Worm (Caenorhabditis elegans) whole organism, mixed stage, embryonic: ENCODE data around the gene hrg-3.

ENCODE experiments used
- M03D4.4 ChIP-seq: sonication (generic microtip); optimal IDR thresholded peaks from 2 replicates; lab custom pipeline; 2017; ENCODE audit warnings: mild to moderate bottlenecking, missing genetic modification characterization, missing compliant biosample characterization
- bed-3 ChIP-seq: fragments of 200-800 bp; sonication (Bioruptor generic); optimal IDR thresholded peaks from 3 replicates; lab custom pipeline; 2018; ENCODE audit warnings: mild to moderate bottlenecking, missing genetic modification characterization, moderate library complexity, missing compliant biosample characterization
- ceh-39 ChIP-seq: fragments of 150-350 bp; optimal IDR thresholded peaks from 2 replicates; lab custom pipeline; 2014; ENCODE audit warnings: missing biosample characterization, missing genetic modification characterization
- ceh-43 ChIP-seq: fragments of 200-800 bp; sonication (Bioruptor generic); optimal IDR thresholded peaks from 2 replicates; lab custom pipeline; 2018; ENCODE audit warnings: mild to moderate bottlenecking, missing genetic modification characterization, moderate library complexity, missing compliant biosample characterization
- ces-1 ChIP-seq: fragments of 150-350 bp; optimal IDR thresholded peaks from 2 replicates; lab custom pipeline; 2014; ENCODE audit warnings: missing biosample characterization, missing genetic modification reagents, missing genetic modification characterization
- cnd-1 ChIP-seq: fragments of 200-800 bp; sonication (Bioruptor generic); optimal IDR thresholded peaks from 2 replicates; lab custom pipeline; 2018; ENCODE audit warnings: mild to moderate bottlenecking, missing genetic modification characterization, missing compliant biosample characterization
- drap-1 ChIP-seq: fragments of 200-800 bp; sonication (Bioruptor generic); optimal IDR thresholded peaks from 3 replicates; lab custom pipeline; 2018; ENCODE audit warnings: mild to moderate bottlenecking, missing genetic modification characterization, missing compliant biosample characterization
- elt-1 ChIP-seq: sonication (generic microtip); optimal IDR thresholded peaks from 2 replicates; lab custom pipeline; 2017; ENCODE audit warnings: missing genetic modification characterization, mild to moderate bottlenecking, missing compliant biosample characterization, antibody characterized with exemption, moderate library complexity, borderline replicate concordance; ENCODE audit not compliant: insufficient read depth
- elt-3 ChIP-seq: fragments of 150-350 bp; optimal IDR thresholded peaks from 2 replicates; lab custom pipeline; 2014; ENCODE audit warnings: missing biosample characterization, missing genetic modification characterization
- flh-1 ChIP-seq: fragments of 200-800 bp; sonication (Bioruptor generic); optimal IDR thresholded peaks from 2 replicates; lab custom pipeline; 2018; ENCODE audit warnings: mild to moderate bottlenecking, missing genetic modification characterization, moderate library complexity, missing compliant biosample characterization
- ham-2 ChIP-seq: fragments of 200-800 bp; sonication (Bioruptor generic); optimal IDR thresholded peaks from 2 replicates; lab custom pipeline; 2018; ENCODE audit warnings: mild to moderate bottlenecking, missing genetic modification characterization, missing compliant biosample characterization
- hlh-1 ChIP-seq: fragments of 150-350 bp; optimal IDR thresholded peaks from 2 replicates; lab custom pipeline; 2014; ENCODE audit warnings: missing biosample characterization, missing genetic modification reagents, missing genetic modification characterization
- lin-32 ChIP-seq: fragments of 200-800 bp; sonication (Bioruptor generic); optimal IDR thresholded peaks from 2 replicates; lab custom pipeline; 2018; ENCODE audit warnings: mild to moderate bottlenecking, missing genetic modification characterization, missing compliant biosample characterization
- lsy-2 ChIP-seq: fragments of 150-350 bp; optimal IDR thresholded peaks from 2 replicates; lab custom pipeline; 2014; ENCODE audit warnings: missing biosample characterization, missing genetic modification characterization
- mep-1 ChIP-seq: fragments of 150-350 bp; optimal IDR thresholded peaks from 2 replicates; lab custom pipeline; 2017; ENCODE audit warnings: missing biosample characterization, missing genetic modification reagents, missing genetic modification characterization, inconsistent platforms
- mls-2 ChIP-seq: sonication (generic microtip); optimal IDR thresholded peaks from 2 replicates; lab custom pipeline; 2016; ENCODE audit warnings: mild to moderate bottlenecking, missing genetic modification characterization, moderate library complexity, missing compliant biosample characterization
- nhr-12 ChIP-seq: fragments of 150-350 bp; optimal IDR thresholded peaks from 2 replicates; lab custom pipeline; 2014; ENCODE audit warnings: missing biosample characterization, missing genetic modification characterization
- nhr-2 ChIP-seq: fragments of 150-350 bp; optimal IDR thresholded peaks from 2 replicates; lab custom pipeline; 2014; ENCODE audit warnings: missing biosample characterization, missing genetic modification characterization
- nhr-237 ChIP-seq: fragments of 150-350 bp; optimal IDR thresholded peaks from 2 replicates; lab custom pipeline; 2014; ENCODE audit warnings: missing biosample characterization, missing genetic modification characterization
- nhr-28 ChIP-seq: fragments of 150-350 bp; optimal IDR thresholded peaks from 2 replicates; lab custom pipeline; 2014; ENCODE audit warnings: missing biosample characterization, missing genetic modification characterization
- nhr-76 ChIP-seq: sonication (generic microtip); optimal IDR thresholded peaks from 2 replicates; lab custom pipeline; 2017; ENCODE audit warnings: missing biosample characterization, missing genetic modification characterization
- pha-4 ChIP-seq: fragments of 150-350 bp; optimal IDR thresholded peaks from 2 replicates; lab custom pipeline; 2018; ENCODE audit warnings: missing biosample characterization, missing genetic modification reagents, missing genetic modification characterization
- sem-2 ChIP-seq: fragments of 200-800 bp; sonication (Bioruptor generic); optimal IDR thresholded peaks from 2 replicates; lab custom pipeline; 2018; ENCODE audit warnings: mild to moderate bottlenecking, missing genetic modification characterization, missing compliant biosample characterization
- snpc-4 ChIP-seq: fragments of 150-350 bp; optimal IDR thresholded peaks from 2 replicates; lab custom pipeline; 2014; ENCODE audit warnings: missing biosample characterization, missing genetic modification characterization
- tbx-8 ChIP-seq: fragments of 200-800 bp; sonication (Bioruptor generic); optimal IDR thresholded peaks from 2 replicates; lab custom pipeline; 2018; ENCODE audit warnings: mild to moderate bottlenecking, missing genetic modification characterization, moderate library complexity, missing compliant biosample characterization
- unc-120 ChIP-seq: sonication (generic microtip); optimal IDR thresholded peaks from 2 replicates; lab custom pipeline; 2017; ENCODE audit warnings: missing genetic modification characterization, missing compliant biosample characterization; ENCODE audit not compliant: poor library complexity, severe bottlenecking
- unc-39 ChIP-seq: fragments of 150-350 bp; optimal IDR thresholded peaks from 2 replicates; lab custom pipeline; 2014; ENCODE audit warnings: missing biosample characterization, missing genetic modification characterization
- zip-8 ChIP-seq: fragments of 150-350 bp; optimal IDR thresholded peaks from 2 replicates; lab custom pipeline; 2014; ENCODE audit warnings: missing biosample characterization, missing genetic modification characterization
- ztf-11 ChIP-seq: fragments of 150-350 bp; optimal IDR thresholded peaks from 2 replicates; lab custom pipeline; 2014; ENCODE audit warnings: missing biosample characterization, missing genetic modification characterization

The hrg-3 gene

DNA sequence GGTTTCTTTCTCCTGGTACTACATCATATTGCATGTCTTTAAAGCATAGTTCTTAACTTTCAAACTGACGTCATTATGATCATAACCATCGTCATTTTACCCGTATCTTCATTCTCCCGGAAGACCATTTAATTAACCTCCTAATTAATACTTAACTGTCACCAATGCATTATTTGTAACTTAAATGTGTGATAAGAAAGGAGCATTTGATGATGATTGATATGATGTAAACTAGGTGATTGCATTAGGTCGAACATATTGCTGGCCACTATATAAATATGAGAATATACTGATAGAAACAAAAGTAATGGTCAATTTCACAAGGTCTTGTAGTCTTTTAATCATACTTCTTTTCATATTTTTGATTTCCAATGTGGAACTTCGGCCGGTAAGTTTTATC, at the start of gene hrg-3:
Gene hrg-3, plus strand, starts transcription at position 227 of the 400 bp plus-strand sequence.
- no peak for TF ChIP-seq ztf-11 (tag; lab: Kevin White, UChicago)
- TF ChIP-seq snpc-4 (tag; lab: Kevin White, UChicago): no peak
- TF ChIP-seq unc-120: no peak
- TF ChIP-seq nhr-2 (tag; lab: Kevin White, UChicago): no peak
- no peak for TF ChIP-seq ceh-43
- no peak for TF ChIP-seq cnd-1 (tag; lab: Kevin White, UChicago)
- no peak for TF ChIP-seq elt-3 (tag; lab: Kevin White, UChicago)
- no peak for TF ChIP-seq nhr-237 (tag; lab: Kevin White, UChicago)
- no peak for TF ChIP-seq unc-39 (tag; lab: Kevin White, UChicago)
- no peak for TF ChIP-seq nhr-12 (tag; lab: Kevin White, UChicago)
- no peak for TF ChIP-seq nhr-76 (tag; lab: Kevin White, UChicago)
- no peak for TF ChIP-seq bed-3
- TF ChIP-seq lsy-2 (tag; lab: Kevin White, UChicago): no peak
- TF ChIP-seq, all 35 proteins: peak for 0

DNA sequence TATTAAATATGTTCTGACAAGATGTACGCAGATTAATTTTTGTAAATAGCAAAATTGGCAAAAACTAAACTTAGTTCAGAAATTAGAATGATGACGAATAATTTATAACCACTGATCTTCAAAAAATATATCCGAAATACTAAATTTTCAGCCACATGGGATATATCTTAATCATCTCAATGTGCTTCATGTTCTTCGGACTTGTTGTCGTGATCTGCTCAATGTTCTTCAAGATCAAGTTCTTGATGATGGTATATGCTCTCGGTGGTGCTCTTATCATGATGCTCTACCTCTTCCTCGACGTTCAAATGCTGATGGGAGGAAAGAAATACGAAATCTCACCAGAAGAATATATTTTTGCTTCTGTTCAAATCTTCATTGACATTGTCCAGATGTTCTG, 49.7 kb upstream of the hrg-3 start:
- no peak for TF ChIP-seq zip-8 (tag; lab: Kevin White, UChicago)
- TF ChIP-seq ceh-39 (tag; lab: Kevin White, UChicago): no peak
- TF ChIP-seq flh-1: no peak
- TF ChIP-seq elt-1 (tag; lab: Kevin White, UChicago): no peak
- TF ChIP-seq drap-1: no peak
- no peak for TF ChIP-seq bed-3
- no peak for TF ChIP-seq M03D4.4 (tag; lab: Kevin White, UChicago)
- no peak for TF ChIP-seq tbx-8 (GFP tag; lab: Kevin White, UChicago)
- TF ChIP-seq ces-1: no peak
- TF ChIP-seq nhr-28 (tag; lab: Kevin White, UChicago): no peak
- TF ChIP-seq mls-2 (tag; lab: Kevin White, UChicago): no peak
- no peak for TF ChIP-seq nhr-12 (tag; lab: Kevin White, UChicago)

DNA sequence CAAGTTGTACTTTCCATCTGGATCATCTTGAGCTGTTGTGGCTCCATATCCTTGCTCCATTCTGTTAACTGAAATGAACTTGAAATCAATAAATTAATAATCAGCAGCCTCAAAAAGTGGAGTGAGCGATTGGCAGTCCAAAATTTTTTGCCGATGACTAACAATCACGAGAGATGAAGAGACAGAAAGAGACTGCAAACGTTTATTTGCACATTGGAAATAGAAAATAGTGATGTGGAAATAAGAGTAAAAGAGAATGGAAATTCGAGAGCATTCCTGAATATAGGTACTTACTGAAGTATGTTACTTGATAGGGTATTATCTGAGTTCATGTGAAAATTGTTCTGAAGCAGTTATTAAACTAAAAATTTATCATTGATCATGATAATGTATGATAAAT, 46.5 kb upstream of the hrg-3 start, which contains the start of gene tag-120:
Gene tag-120, minus strand, starts transcription at position 68 of the 400 bp plus-strand sequence.
- no peak for TF ChIP-seq ceh-39 (tag; lab: Kevin White, UChicago)
- TF ChIP-seq ceh-43: no peak
- TF ChIP-seq hlh-1 (tag; lab: Kevin White, UChicago): no peak
- no peak for TF ChIP-seq nhr-12 (tag; lab: Kevin White, UChicago)
- TF ChIP-seq mep-1 (tag; lab: Kevin White, UChicago): no peak
- TF ChIP-seq snpc-4 (tag; lab: Kevin White, UChicago): no peak
- no peak for TF ChIP-seq M03D4.4 (tag; lab: Kevin White, UChicago)
- TF ChIP-seq unc-120: no peak
- no peak for TF ChIP-seq elt-3 (tag; lab: Kevin White, UChicago)
- no peak for TF ChIP-seq nhr-237 (tag; lab: Kevin White, UChicago)
- no peak for TF ChIP-seq nhr-28 (tag; lab: Kevin White, UChicago)
- no peak for TF ChIP-seq unc-39 (tag; lab: Kevin White, UChicago)
- no peak for TF ChIP-seq lin-32 (GFP tag; lab: Kevin White, UChicago)
- TF ChIP-seq pha-4 (tag; lab: Kevin White, UChicago): no peak

DNA sequence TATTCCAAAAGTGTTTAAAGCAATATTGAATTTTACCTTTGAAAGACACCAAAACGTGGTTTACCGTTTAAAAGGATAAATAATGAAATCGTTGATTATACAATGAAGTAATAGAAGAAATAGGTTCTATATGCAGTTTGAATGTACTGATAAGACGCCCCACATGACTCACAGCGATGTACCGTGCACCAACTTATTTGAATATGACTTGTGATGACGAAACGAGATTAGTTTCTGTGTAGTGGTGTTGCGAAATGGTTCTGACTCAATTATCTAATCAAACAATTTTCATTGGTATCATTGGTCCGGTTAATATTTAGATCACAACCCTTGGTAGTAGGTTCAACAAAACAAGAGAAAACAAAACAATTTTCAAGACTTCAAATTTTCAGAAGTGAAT, 45.1 kb upstream of the hrg-3 start:
- TF ChIP-seq mls-2 (tag; lab: Kevin White, UChicago) (no peak), flh-1 (no peak), ceh-43 (no peak), zip-8 (tag; lab: Kevin White, UChicago) (no peak), sem-2 (GFP tag; lab: Kevin White, UChicago) (no peak), unc-39 (tag; lab: Kevin White, UChicago) (no peak), cnd-1 (tag; lab: Kevin White, UChicago) (no peak), unc-120 (no peak), nhr-2 (tag; lab: Kevin White, UChicago) (no peak), ham-2 (no peak)

DNA sequence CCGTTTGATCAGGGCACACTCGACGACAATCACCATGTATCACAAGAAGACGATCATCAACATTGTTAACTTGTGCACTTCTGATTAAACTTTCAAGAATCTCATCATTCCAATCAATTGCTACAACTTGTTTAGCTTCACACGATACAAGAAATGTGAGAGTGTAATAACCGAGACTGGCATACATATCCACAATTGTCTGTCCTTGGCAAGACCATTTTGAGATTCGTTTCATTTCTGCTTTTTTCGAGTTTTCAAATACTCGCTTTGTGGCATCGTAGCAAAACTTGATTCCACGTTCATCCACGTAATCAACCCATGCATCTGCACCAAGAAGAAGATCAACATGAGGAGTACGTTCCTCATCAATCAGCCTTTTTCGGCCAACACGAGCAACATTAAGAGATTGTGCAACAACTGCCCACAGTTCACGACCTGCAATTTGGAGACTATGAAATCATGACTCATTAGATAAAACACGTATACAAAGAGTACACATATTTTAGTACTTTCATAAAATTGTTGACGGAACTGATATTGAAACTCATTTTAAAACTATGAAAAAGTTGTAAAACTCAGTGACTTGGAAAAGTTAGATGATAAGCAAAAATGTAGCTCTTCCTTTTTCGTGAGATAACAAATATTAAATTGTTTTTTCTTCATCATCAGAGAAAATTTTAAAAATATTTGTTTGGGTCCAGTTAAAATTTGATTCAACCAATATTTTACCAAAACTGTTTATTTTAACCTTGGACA, 43.7 kb upstream of the hrg-3 start:
- TF ChIP-seq M03D4.4 (tag; lab: Kevin White, UChicago) (no peak), nhr-28 (tag; lab: Kevin White, UChicago) (no peak), nhr-237 (tag; lab: Kevin White, UChicago) (no peak), drap-1 (no peak)
- TF ChIP-seq, all 35 proteins: peak for 0
